Fruit fly (Drosophila melanogaster) whole organism, pupa: ENCODE results near the gene CG42853.

Source experiments
- CG10348 ChIP-seq: fragments of 200-800 bp; sonication (Bioruptor generic); IDR thresholded peaks from 2 replicates; pipeline ENCODE4 v1.3.6; 2022; ENCODE audit warnings: missing biosample characterization, missing genetic modification characterization
- CG13204 ChIP-seq: fragments of 200-800 bp; sonication (Bioruptor generic); optimal IDR thresholded peaks from 2 replicates; lab custom pipeline; 2018; ENCODE audit warnings: missing biosample characterization, mild to moderate bottlenecking, missing genetic modification characterization, moderate library complexity
- CG14655 ChIP-seq: fragments of 200-800 bp; sonication (Bioruptor generic); optimal IDR thresholded peaks from 3 replicates; lab custom pipeline; 2017; ENCODE audit warnings: mild to moderate bottlenecking, missing biosample characterization, missing genetic modification reagents, missing genetic modification characterization
- CG15710 ChIP-seq: fragments of 200-800 bp; sonication (Bioruptor generic); optimal IDR thresholded peaks from 2 replicates; lab custom pipeline; 2018; ENCODE audit warnings: missing biosample characterization, mild to moderate bottlenecking, missing genetic modification characterization, moderate library complexity
- CG32121 ChIP-seq: fragments of 200-800 bp; sonication (Bioruptor generic); IDR thresholded peaks from 2 replicates; pipeline ENCODE4 v1.3.6; 2022; ENCODE audit warnings: missing biosample characterization, missing genetic modification characterization
- CG8159 ChIP-seq: fragments of 200-800 bp; sonication (Bioruptor generic); optimal IDR thresholded peaks from 3 replicates; lab custom pipeline; 2018; ENCODE audit warnings: missing biosample characterization, mild to moderate bottlenecking, missing genetic modification characterization, moderate library complexity
- CG9948 ChIP-seq: fragments of 200-800 bp; sonication (Bioruptor generic); optimal IDR thresholded peaks from 2 replicates; lab custom pipeline; 2018; ENCODE audit warnings: missing biosample characterization, mild to moderate bottlenecking, missing genetic modification characterization, moderate library complexity
- EcR ChIP-seq: fragments of 200-800 bp; sonication (Bioruptor generic); optimal IDR thresholded peaks from 3 replicates; lab custom pipeline; 2019; ENCODE audit warnings: missing biosample characterization, missing genetic modification characterization, mild to moderate bottlenecking, moderate library complexity, missing genetic modification reagents
- Pif1A ChIP-seq: fragments of 200-800 bp; sonication (Bioruptor generic); optimal IDR thresholded peaks from 3 replicates; lab custom pipeline; 2016; ENCODE audit warnings: missing biosample characterization, missing genetic modification characterization
- fd96Ca ChIP-seq: fragments of 200-800 bp; sonication (Bioruptor generic); IDR thresholded peaks from 3 replicates; pipeline ENCODE4 v1.3.6; 2022; ENCODE audit warnings: missing biosample characterization, missing genetic modification characterization
- gl ChIP-seq: fragments of 200-800 bp; sonication (Bioruptor generic); optimal IDR thresholded peaks from 2 replicates; lab custom pipeline; 2018; ENCODE audit warnings: missing biosample characterization, mild to moderate bottlenecking, missing genetic modification characterization

DNA sequence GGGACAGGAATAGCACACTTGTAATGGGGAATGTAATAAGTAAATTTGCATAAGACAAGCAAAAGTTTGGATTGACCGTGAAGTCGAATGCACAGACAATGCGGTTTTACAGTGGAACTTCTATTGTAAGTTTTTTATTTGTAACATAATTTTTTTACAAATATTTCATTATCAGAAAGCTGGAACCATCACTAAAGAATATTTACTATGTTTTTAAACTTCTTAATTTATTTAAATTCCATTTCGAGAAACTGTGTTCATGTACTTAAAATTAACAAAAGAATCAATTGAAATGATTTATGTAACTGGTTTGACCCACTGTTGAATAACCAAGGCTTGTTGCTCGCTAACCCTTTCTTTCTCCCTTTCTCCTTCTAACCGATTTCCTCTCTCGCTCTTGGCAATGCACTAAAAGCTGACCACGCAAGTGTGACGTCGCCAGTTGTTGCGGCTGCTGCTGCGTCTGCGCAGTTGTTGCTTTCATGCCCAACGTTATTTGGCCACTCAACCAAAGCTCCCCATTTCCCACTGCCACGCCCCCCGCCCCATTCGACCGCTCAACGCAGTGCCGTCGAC lies 20.3 kb downstream of the CG42853 start:
- TF ChIP-seq CG9948 = no peak
- TF ChIP-seq Pif1A (GFP tag; lab: Kevin White, UChicago) = no peak
- TF ChIP-seq CG13204 = no peak
- no peak for TF ChIP-seq gl (tag; lab: Kevin White, UChicago)
- no peak for TF ChIP-seq CG32121 (GFP tag; lab: Robert Waterston, UW)
- no peak for TF ChIP-seq EcR (GFP tag; lab: Kevin White, UChicago)
- TF ChIP-seq CG10348 (GFP tag; lab: Robert Waterston, UW) = no peak
- TF ChIP-seq CG15710 (tag; lab: Kevin White, UChicago) = no peak
- TF ChIP-seq CG14655 (GFP tag; lab: Kevin White, UChicago) = peak; percentile 26
- peak; percentile 14 for TF ChIP-seq CG8159 (tag; lab: Kevin White, UChicago)
- TF ChIP-seq fd96Ca = no peak
